Fruit fly (Drosophila melanogaster) whole organism, pupa: ENCODE results near the gene CG16749.

Source experiments
- CG10348 ChIP-seq: fragments of 200-800 bp; sonication (Bioruptor generic); IDR thresholded peaks from 2 replicates; pipeline ENCODE4 v1.3.6; 2022; ENCODE audit warnings: missing biosample characterization, missing genetic modification characterization
- CG12605 ChIP-seq: fragments of 200-800 bp; sonication (Bioruptor generic); IDR thresholded peaks from 2 replicates; pipeline ENCODE4 v1.3.6; 2022; ENCODE audit warnings: missing biosample characterization, missing genetic modification characterization
- CG17806 ChIP-seq: fragments of 200-800 bp; sonication (Bioruptor generic); optimal IDR thresholded peaks from 2 replicates; lab custom pipeline; 2018; ENCODE audit warnings: missing biosample characterization, mild to moderate bottlenecking, missing genetic modification characterization, moderate library complexity
- CG34367 ChIP-seq: fragments of 200-800 bp; sonication (Bioruptor generic); optimal IDR thresholded peaks from 2 replicates; lab custom pipeline; 2018; ENCODE audit warnings: missing biosample characterization, mild to moderate bottlenecking, missing genetic modification characterization
- CG4496 ChIP-seq: fragments of 200-800 bp; sonication (Bioruptor generic); IDR thresholded peaks from 3 replicates; pipeline ENCODE4 v1.3.6; 2022; ENCODE audit warnings: missing biosample characterization, missing genetic modification characterization
- CG8159 ChIP-seq: fragments of 200-800 bp; sonication (Bioruptor generic); optimal IDR thresholded peaks from 3 replicates; lab custom pipeline; 2018; ENCODE audit warnings: missing biosample characterization, mild to moderate bottlenecking, missing genetic modification characterization, moderate library complexity
- EcR ChIP-seq: fragments of 200-800 bp; sonication (Bioruptor generic); optimal IDR thresholded peaks from 3 replicates; lab custom pipeline; 2019; ENCODE audit warnings: missing biosample characterization, missing genetic modification characterization, mild to moderate bottlenecking, moderate library complexity, missing genetic modification reagents
- Ets98B ChIP-seq: fragments of 200-800 bp; sonication (Bioruptor generic); IDR thresholded peaks from 2 replicates; pipeline ENCODE4 v1.3.6; 2022; ENCODE audit warnings: missing biosample characterization, missing genetic modification characterization
- Pif1A ChIP-seq: fragments of 200-800 bp; sonication (Bioruptor generic); optimal IDR thresholded peaks from 3 replicates; lab custom pipeline; 2016; ENCODE audit warnings: missing biosample characterization, missing genetic modification characterization
- Pif1B ChIP-seq: fragments of 200-800 bp; sonication (Bioruptor generic); optimal IDR thresholded peaks from 3 replicates; lab custom pipeline; 2016; ENCODE audit warnings: missing biosample characterization, missing genetic modification characterization
- gl ChIP-seq: fragments of 200-800 bp; sonication (Bioruptor generic); optimal IDR thresholded peaks from 2 replicates; lab custom pipeline; 2018; ENCODE audit warnings: missing biosample characterization, mild to moderate bottlenecking, missing genetic modification characterization

- no peak for TF ChIP-seq CG12605
- TF ChIP-seq CG10348 (GFP tag; lab: Robert Waterston, UW), result no peak
- TF ChIP-seq gl, result no peak
- TF ChIP-seq CG8159 (tag; lab: Kevin White, UChicago), result no peak
- TF ChIP-seq Pif1B, result no peak
- TF ChIP-seq CG4496, result no peak
- TF ChIP-seq Ets98B (GFP tag; lab: Robert Waterston, UW), result no peak
- no peak for TF ChIP-seq CG34367 (tag; lab: Kevin White, UChicago)
- TF ChIP-seq Pif1A (GFP tag; lab: Kevin White, UChicago), result no peak
- no peak for TF ChIP-seq EcR (GFP tag; lab: Kevin White, UChicago)
- TF ChIP-seq CG17806, result no peak
These were observed 3.2 kb upstream of the CG16749 start, which contains the start of the genes Aduk and pasi2 for dm6 chr3R:9334592-9335518.
